Fruit fly (Drosophila melanogaster) whole organism: ENCODE results near the gene EndoA.

Experiments
- CG8478 ChIP-seq: fragments of >200 bp; optimal IDR thresholded peaks from 2 replicates; lab custom pipeline; 2018; ENCODE audit warnings: inconsistent platforms
- Dll ChIP-seq: fragments of >200 bp; optimal IDR thresholded peaks from 2 replicates; lab custom pipeline; 2017
- EcR ChIP-seq, 2 experiments: fragments of >200 bp; optimal IDR thresholded peaks; 2 replicates each; lab custom pipeline; 2017; ENCODE audit warnings: missing biosample characterization in 2 of 2, missing genetic modification characterization in 2 of 2, missing genetic modification reagents in 2 of 2
- pan ChIP-seq: fragments of >200 bp; optimal IDR thresholded peaks from 2 replicates; lab custom pipeline; 2017
- psq ChIP-seq: fragments of >200 bp; optimal IDR thresholded peaks from 2 replicates; lab custom pipeline; 2017
- usp ChIP-seq: fragments of >200 bp; optimal IDR thresholded peaks from 2 replicates; lab custom pipeline; 2017; ENCODE audit warnings: missing biosample characterization, missing genetic modification characterization, mixed read lengths

EndoA gene

DNA sequence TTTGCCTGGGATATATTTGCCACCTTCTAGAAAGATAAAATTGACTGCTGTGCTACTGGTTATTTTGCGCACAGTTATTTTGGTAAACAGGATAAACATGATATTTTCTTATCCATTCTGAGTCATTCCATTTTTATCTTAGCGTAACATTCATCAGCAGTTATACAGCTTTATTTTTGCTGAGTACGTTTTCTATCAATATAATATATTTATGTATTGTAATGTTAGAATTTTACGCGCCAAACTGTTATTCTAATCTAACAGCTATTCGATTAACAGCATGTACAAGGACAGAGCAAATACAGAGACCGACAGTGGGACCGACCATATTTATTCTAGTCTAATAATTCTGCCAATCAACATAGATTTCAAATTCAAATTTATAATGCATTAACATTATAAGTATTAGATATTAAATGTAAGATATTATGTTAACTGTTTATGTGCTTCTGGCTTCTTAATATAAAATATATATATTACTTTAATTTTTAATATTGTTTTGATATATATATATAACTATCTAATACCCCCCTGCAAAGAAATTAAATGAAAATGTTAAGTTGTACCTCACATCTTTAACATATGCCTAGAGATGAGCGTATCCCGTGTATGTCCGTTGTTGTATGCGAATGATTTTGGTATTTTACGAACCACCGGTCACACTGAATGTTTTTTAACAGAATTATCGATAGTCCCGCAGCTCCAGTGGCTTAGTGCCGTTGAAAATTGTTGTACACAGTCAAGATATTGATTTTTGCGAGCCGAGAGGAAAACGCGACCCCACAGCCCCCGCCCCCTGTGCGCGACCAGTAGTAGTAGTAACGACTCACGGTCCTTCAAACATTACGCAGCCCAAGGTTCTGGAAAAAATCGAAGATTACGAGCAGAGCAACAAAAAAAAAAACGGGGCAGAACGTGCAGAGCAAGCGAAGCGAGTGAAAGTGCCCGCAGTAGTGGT lies at the start of gene EndoA:
Gene EndoA, plus strand, starts transcription at position 689 of the 958 bp plus-strand sequence.
- TF ChIP-seq EcR (GFP tag; optimal IDR thresholded peaks at IDR 0.05; lab: Kevin White, UChicago) (no peak), pan (no peak)

DNA sequence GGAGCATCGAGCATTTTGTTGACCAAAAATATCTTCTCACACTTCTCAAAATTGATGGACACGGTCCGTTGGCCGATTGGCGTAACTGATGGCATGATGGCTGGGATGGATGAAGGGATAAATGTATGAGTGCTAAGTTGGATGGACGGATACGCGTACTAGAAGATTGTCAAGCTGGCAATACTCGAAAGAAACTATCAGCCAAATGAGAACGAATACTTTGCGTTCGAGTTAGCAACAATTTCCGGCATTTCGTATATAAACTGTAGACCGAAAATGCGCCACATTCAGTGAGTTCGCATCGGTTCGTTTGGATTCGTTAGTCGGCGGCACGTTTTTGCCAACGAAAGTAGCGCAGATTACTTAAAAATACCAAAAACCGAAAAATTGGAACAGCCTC lies 31.2 kb upstream of the EndoA start, which contains the start of gene CG14298:
Gene CG14298, plus strand, starts transcription at position 301 of the 400 bp plus-strand sequence.
- TF ChIP-seq psq (lab: Kevin White, UChicago): no peak
- TF ChIP-seq CG8478 (lab: Kevin White, UChicago): no peak
- no peak for TF ChIP-seq usp (GFP tag; lab: Kevin White, UChicago)
- no peak for TF ChIP-seq pan
- TF ChIP-seq EcR (GFP tag; optimal IDR thresholded peaks at IDR 0.05; lab: Kevin White, UChicago): no peak
- TF ChIP-seq Dll: no peak

dm6 chr3R:18895227-18895626 lies 11.2 kb upstream of the EndoA start:
- TF ChIP-seq CG8478 (lab: Kevin White, UChicago) (no peak), usp (GFP tag; lab: Kevin White, UChicago) (no peak), pan (no peak), EcR (GFP tag; optimal IDR thresholded peaks at IDR 0.05; lab: Kevin White, UChicago) (no peak), Dll (no peak), psq (lab: Kevin White, UChicago) (no peak)

- TF ChIP-seq usp (GFP tag; lab: Kevin White, UChicago) (no peak), EcR (GFP tag; optimal IDR thresholded peaks at IDR 0.05; lab: Kevin White, UChicago) (no peak), CG8478 (lab: Kevin White, UChicago) (no peak), pan (no peak), Dll (no peak), psq (lab: Kevin White, UChicago) (no peak)
Observed at dm6 chr3R:18897821-18898220, 8.6 kb upstream of the EndoA start, which contains the start of gene CG14297. Gene CG14297, plus strand, starts transcription at chr3R:18898121.

- TF ChIP-seq pan (no peak), Dll (no peak), usp (GFP tag; lab: Kevin White, UChicago) (no peak), psq (lab: Kevin White, UChicago) (no peak), CG8478 (lab: Kevin White, UChicago) (no peak), EcR (GFP tag; optimal IDR thresholded peaks at IDR 0.05; lab: Kevin White, UChicago) (no peak)
Observed at dm6 chr3R:18899123-18899522, 7.3 kb upstream of the EndoA start, which contains the start of gene Rh2. Gene Rh2, plus strand, starts transcription at chr3R:18899423.

DNA sequence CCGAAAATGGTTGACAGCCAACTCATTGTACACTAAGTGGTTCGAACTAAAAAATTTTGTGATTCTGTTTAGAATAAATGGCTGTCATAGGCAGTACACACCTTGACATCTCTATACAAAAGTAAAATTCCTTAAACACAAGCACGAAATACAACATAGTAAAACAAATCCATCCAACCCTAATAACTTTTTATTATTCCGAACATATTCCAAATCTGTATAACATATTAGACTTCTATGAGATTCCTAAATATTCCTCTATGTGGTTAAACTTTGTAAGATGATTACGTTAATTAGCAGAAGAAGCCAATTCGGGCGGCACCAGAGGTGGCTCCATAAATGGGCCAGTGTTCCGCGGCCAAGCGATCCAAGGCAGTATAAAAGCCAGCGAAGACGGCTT lies 4.2 kb upstream of the EndoA start, which contains the start of gene CG14294:
Gene CG14294, minus strand, starts transcription at position 101 of the 400 bp plus-strand sequence.
- TF ChIP-seq pan: no peak
- TF ChIP-seq CG8478 (lab: Kevin White, UChicago): no peak
- TF ChIP-seq EcR (GFP tag; optimal IDR thresholded peaks at IDR 0.05; lab: Kevin White, UChicago): no peak
- TF ChIP-seq usp (GFP tag; lab: Kevin White, UChicago): no peak
- no peak for TF ChIP-seq Dll
- TF ChIP-seq psq (lab: Kevin White, UChicago): no peak

dm6 chr3R:18902858-18903257 lies 3.6 kb upstream of the EndoA start, which contains the start of gene CG34284:
Gene CG34284, minus strand, starts transcription at chr3R:18902933.
- no peak for TF ChIP-seq EcR (GFP tag; optimal IDR thresholded peaks at IDR 0.05; lab: Kevin White, UChicago)
- no peak for TF ChIP-seq Dll
- no peak for TF ChIP-seq psq (lab: Kevin White, UChicago)
- no peak for TF ChIP-seq pan
- no peak for TF ChIP-seq CG8478 (lab: Kevin White, UChicago)
- no peak for TF ChIP-seq usp (GFP tag; lab: Kevin White, UChicago)

DNA sequence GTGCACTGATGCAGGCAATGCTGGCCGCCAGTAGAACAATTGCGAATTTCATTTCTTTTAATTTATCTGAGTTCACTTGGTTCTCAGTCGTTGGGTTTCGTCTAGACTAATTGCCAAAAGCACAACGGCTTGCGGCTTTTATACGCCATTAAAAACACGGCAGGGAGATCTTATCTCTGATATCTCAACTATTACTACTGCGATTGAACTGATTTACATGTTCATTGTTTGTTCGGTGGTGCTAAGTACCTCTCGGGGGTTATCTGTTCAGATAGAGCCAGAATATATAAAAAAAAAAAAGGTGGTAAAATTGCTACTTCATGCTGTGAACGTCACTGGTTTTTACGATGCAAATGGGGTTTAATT lies 871 bp upstream of the EndoA start, which contains the start of gene CG14292:
Gene CG14292, minus strand, starts transcription at position 101 of the 366 bp plus-strand sequence.
- no peak for TF ChIP-seq Dll
- no peak for TF ChIP-seq CG8478 (lab: Kevin White, UChicago)
- TF ChIP-seq psq (lab: Kevin White, UChicago): no peak
- no peak for TF ChIP-seq pan
- TF ChIP-seq usp (GFP tag; lab: Kevin White, UChicago): no peak
- TF ChIP-seq EcR (GFP tag; optimal IDR thresholded peaks at IDR 0.05; lab: Kevin White, UChicago): no peak

- TF ChIP-seq pan: no peak
- no peak for TF ChIP-seq CG8478 (lab: Kevin White, UChicago)
- no peak for TF ChIP-seq psq (lab: Kevin White, UChicago)
- no peak for TF ChIP-seq usp (GFP tag; lab: Kevin White, UChicago)
- TF ChIP-seq Dll: no peak
- no peak for TF ChIP-seq EcR (GFP tag; optimal IDR thresholded peaks at IDR 0.05; lab: Kevin White, UChicago)
Observed at dm6 chr3R:18910336-18910735, 3.9 kb downstream of the EndoA start.

dm6 chr3R:18910923-18911322 lies 4.5 kb downstream of the EndoA start:
- TF ChIP-seq CG8478 (lab: Kevin White, UChicago) (no peak), EcR (GFP tag; optimal IDR thresholded peaks at IDR 0.05; lab: Kevin White, UChicago) (no peak), psq (lab: Kevin White, UChicago) (no peak), Dll (no peak), usp (GFP tag; lab: Kevin White, UChicago) (no peak)

- TF ChIP-seq CG8478 (lab: Kevin White, UChicago): no peak
- TF ChIP-seq EcR (GFP tag; optimal IDR thresholded peaks at IDR 0.05; lab: Kevin White, UChicago): no peak
- TF ChIP-seq psq (lab: Kevin White, UChicago): no peak
- TF ChIP-seq pan: no peak
- TF ChIP-seq Dll: no peak
- TF ChIP-seq usp (GFP tag; lab: Kevin White, UChicago): no peak
Observed at dm6 chr3R:18912782-18913331, 6.4 kb downstream of the EndoA start, which contains the start of gene Sgsh. Gene Sgsh, minus strand, starts transcription at chr3R:18912922.
